Worm (Caenorhabditis elegans) whole organism, L2 larva: Measurements from ENCODE around the gene Y43F8B.1.

Experiments used
- R02D3.7 ChIP-seq: fragments of 150-350 bp; optimal IDR thresholded peaks from 2 replicates; lab custom pipeline; 2014; ENCODE audit warnings: missing biosample characterization, missing genetic modification characterization
- ZK546.5 ChIP-seq: sonication (generic microtip); optimal IDR thresholded peaks from 2 replicates; lab custom pipeline; 2017; ENCODE audit warnings: missing biosample characterization, missing genetic modification characterization
- aly-2 ChIP-seq: fragments of 150-350 bp; optimal IDR thresholded peaks from 2 replicates; lab custom pipeline; 2014; ENCODE audit warnings: missing biosample characterization, missing genetic modification characterization
- blmp-1 ChIP-seq: sonication (generic microtip); optimal IDR thresholded peaks from 2 replicates; lab custom pipeline; 2017; ENCODE audit warnings: missing genetic modification characterization, mild to moderate bottlenecking, missing compliant biosample characterization, antibody characterized with exemption, moderate library complexity; ENCODE audit not compliant: insufficient read depth
- dmd-4 ChIP-seq: sonication (generic microtip); optimal IDR thresholded peaks from 2 replicates; lab custom pipeline; 2017; ENCODE audit warnings: missing biosample characterization, missing genetic modification characterization
- egl-27 ChIP-seq: sonication (generic microtip); optimal IDR thresholded peaks from 3 replicates; lab custom pipeline; 2017; ENCODE audit warnings: missing biosample characterization, missing genetic modification reagents, missing genetic modification characterization
- fos-1 ChIP-seq: fragments of 150-350 bp; optimal IDR thresholded peaks from 2 replicates; lab custom pipeline; 2014; ENCODE audit warnings: missing biosample characterization, missing genetic modification characterization
- mdl-1 ChIP-seq, 2 experiments: fragments of 150-350 bp in 1 of 2; sonication (generic microtip) in 1 of 2; optimal IDR thresholded peaks; 2 replicates each; lab custom pipeline; 2017; ENCODE audit warnings: missing biosample characterization in 2 of 2, missing genetic modification characterization in 2 of 2
- peb-1 ChIP-seq: fragments of 150-350 bp; optimal IDR thresholded peaks from 2 replicates; lab custom pipeline; 2014; ENCODE audit warnings: missing biosample characterization, missing genetic modification characterization
- skn-1 ChIP-seq: sonication (generic microtip); optimal IDR thresholded peaks from 2 replicates; lab custom pipeline; 2017; ENCODE audit warnings: missing biosample characterization, missing genetic modification characterization
- sma-3 ChIP-seq: sonication (generic microtip); optimal IDR thresholded peaks from 2 replicates; lab custom pipeline; 2016; ENCODE audit warnings: missing genetic modification reagents, missing genetic modification characterization, missing compliant biosample characterization
- unc-39 ChIP-seq: fragments of 150-350 bp; optimal IDR thresholded peaks from 2 replicates; lab custom pipeline; 2014; ENCODE audit warnings: missing biosample characterization, missing genetic modification characterization
- unc-62 ChIP-seq: fragments of 150-350 bp; optimal IDR thresholded peaks from 2 replicates; lab custom pipeline; 2014; ENCODE audit warnings: missing biosample characterization, missing genetic modification reagents, missing genetic modification characterization

- TF ChIP-seq sma-3 (GFP tag; lab: Kevin White, UChicago) (no peak), mdl-1 (tag; optimal IDR thresholded peaks at IDR 0.05; lab: Kevin White, UChicago) (no peak), skn-1 (tag; lab: Kevin White, UChicago) (no peak), dmd-4 (no peak), fos-1 (tag; lab: Kevin White, UChicago) (no peak), unc-62 (no peak), peb-1 (tag; lab: Kevin White, UChicago) (no peak), egl-27 (no peak), aly-2 (tag; lab: Kevin White, UChicago) (no peak), unc-39 (tag; lab: Kevin White, UChicago) (no peak), R02D3.7 (no peak), ZK546.5 (tag; lab: Kevin White, UChicago) (no peak), blmp-1 (no peak)
These were observed 3.7 kb upstream of the Y43F8B.1 start, which contains the start of gene Y43F8B.20 for ce11 chrV:19549689-19550088.
